Fruit fly (Drosophila melanogaster) ovary, adult (tissue): Measurements from ENCODE around the gene Sf3a2.

ENCODE experiments used
- CG17801 ChIP-seq: fragments of 200-800 bp; optimal IDR thresholded peaks from 2 replicates; lab custom pipeline; 2019; ENCODE audit warnings: missing biosample characterization, mild to moderate bottlenecking, missing genetic modification characterization, moderate library complexity; ENCODE audit not compliant: partially characterized antibody

The Sf3a2 gene

DNA sequence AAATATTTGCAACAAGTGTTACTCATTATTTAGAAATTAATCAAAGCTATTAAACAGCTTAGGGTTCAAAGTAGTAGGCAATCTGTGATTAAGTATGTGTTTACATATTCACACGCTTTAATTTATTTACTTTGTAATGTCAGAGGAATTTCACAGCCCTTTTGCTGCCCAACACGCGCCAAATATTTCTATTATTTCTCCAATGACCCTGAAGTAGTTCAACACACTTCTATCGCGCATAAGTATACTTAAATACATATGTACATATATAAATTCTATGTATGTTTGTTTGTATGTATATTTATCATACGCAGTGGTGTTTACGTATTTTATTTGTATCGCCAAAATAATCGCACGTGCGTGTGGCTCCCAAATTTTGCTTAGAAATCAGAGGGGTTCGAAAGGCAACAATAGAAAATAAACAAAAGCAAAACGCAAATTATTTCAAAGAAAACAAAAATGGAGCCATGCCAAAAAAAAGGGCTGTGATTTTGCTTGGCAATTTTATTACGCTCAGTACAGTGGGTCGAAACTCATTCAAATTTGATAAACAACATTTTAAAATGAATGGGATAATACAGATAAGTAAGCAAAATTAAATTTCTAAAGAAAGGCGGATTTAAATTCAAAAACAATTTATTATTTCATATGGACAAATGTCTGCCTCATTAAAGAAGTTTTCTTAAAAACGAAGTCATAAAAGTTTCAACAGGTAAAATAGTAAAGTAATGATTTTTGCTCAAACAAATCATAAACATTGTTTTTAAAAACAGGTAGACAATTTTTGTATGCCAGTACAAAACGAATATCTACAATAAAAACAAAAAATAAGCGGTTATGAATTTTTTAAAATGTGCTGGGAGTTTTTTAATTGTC lies 10.4 kb downstream of the Sf3a2 start:
- no peak for TF ChIP-seq CG17801 (GFP tag; lab: Kevin White, UChicago)

DNA sequence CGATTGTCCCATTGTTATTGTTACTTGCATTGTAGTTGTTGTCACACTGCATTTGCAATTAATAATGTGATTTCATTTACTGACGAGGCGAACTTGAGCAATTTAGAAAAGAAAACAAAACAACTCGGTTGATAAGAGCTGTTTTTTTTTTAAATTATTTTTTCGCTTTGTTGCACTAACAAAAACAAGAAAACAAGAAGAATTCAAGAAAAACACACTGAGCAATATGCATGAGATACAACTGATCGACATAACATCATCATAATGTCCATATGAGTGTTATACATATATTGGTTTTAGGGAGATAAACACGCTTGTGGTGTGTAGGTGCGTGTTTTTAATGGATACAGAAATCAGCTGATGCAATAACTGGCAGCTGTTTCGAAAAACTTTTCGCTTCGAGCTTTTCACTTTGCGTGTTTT lies 11.4 kb downstream of the Sf3a2 start:
- peak; percentile 44 for TF ChIP-seq CG17801 (GFP tag; lab: Kevin White, UChicago)

DNA sequence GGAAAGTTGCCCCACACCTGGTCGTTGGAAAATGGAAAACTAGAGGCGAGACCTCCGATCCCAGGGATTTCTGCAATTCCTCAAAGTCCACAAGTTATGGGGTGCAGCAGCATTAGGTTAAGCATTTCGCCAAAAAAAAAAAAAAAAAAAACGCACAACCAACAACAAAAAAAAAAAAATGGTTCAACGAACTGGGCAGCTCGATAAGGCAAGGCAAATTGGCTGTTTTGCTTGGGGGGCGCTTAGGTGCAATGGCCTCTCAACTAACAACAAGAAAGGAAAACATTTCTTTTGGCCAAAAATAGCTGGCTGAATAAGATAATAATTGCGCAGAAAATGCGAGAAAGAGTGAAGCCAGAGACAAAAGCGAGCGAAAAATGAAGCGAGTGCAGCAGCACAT lies 13.7 kb downstream of the Sf3a2 start:
- TF ChIP-seq CG17801 (GFP tag; lab: Kevin White, UChicago): no peak

DNA sequence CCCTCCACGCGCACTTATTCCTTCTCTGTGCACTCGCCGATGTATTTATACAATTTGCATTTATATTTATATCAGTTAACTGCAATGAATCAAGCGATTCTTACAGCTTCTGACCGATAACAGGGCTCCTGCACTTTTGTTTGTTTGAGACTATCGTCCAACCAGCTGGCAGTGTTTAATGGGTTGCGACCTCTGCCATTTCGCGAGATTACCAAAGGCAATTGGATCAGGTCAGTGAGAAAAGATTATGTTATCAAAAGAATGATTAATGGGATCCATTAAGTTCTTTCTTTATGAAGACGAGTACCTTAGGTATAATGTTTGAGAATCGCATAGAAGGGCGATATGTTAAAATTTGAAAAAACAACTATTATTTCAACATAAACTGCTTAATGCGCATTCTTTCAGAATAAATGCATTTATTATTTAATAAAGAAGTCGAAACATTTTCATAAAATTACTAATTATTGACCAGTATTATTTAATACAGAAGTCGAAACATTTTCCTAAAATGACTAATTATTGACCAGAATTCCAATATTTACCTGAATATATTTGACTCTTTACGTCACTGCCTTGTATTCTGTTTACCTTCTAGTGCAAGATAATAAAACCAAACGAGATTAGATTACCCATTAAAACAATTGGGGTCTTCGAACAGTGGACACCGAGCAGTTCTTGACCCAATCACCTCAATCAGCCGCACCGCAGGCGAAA lies 14.2 kb downstream of the Sf3a2 start:
- TF ChIP-seq CG17801 (GFP tag; lab: Kevin White, UChicago): no peak

DNA sequence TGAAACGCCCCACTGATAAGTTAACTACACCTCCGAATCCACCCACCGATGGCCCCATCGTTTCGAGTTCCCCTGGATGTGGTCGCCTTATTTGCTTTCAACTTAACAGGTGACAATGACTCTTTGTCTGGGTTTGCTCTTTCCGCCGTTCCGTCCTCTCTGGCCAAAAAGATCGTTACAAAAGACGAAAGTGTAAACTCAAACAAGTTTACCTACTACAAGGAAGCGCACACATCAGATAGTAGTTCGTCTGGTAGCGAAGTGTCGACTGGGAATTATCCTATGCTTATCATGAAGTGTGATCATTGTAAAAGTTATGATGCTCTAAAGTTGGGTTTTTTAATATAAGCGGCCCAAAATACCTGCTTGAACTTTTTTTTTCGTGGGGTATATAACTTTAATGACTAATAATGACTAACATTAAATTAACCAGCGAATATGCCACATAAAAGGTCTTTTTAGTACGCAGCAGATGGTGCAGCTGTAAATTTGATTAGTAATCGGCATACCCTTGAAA lies 15.0 kb downstream of the Sf3a2 start:
- TF ChIP-seq CG17801 (GFP tag; lab: Kevin White, UChicago): no peak

DNA sequence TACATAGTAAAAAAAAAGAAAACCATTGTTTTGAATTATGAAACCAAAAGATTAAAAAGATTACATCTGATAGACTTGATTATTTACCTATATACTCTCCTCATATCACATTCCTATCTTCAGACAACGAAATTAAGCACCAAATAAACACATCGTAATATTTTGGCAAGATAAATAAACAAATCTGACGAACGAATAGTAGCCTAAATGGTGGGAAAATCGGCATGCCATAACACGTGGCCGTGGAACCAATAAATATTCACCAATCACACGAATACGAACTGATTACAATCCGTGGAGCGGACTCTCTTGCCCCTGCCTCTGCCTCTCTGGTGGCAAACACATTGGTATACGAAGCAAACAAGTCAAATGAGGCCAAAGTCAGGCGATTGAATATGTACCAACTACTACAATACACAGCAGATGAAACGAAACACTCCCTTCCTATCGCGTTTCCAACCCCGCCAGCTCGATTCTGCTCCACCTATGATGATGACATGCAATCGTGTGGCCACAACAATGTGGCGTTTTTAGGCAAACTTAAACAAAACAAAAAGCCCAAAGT lies 17.7 kb downstream of the Sf3a2 start:
- TF ChIP-seq CG17801 (GFP tag; lab: Kevin White, UChicago): no peak

DNA sequence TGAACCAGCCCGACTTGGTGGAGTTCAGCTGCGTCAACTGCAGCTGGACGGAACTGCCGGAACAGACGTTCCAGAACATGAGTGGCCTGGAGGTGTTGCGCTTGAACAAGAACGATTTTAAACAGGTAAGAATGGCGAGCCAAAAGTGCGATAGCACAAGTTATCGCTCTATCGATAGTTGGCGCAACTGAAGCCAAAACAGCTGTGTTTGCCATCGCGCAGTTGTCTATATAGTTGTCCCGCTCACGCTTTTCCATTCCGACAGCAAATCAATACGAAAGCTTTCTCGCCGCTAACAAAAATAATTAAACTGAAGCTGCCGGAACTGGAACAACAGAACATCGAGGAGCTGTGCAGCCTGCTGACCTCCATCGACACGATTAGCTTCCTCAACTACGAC lies 19.3 kb downstream of the Sf3a2 start:
- peak; percentile 28 for TF ChIP-seq CG17801 (GFP tag; lab: Kevin White, UChicago)

DNA sequence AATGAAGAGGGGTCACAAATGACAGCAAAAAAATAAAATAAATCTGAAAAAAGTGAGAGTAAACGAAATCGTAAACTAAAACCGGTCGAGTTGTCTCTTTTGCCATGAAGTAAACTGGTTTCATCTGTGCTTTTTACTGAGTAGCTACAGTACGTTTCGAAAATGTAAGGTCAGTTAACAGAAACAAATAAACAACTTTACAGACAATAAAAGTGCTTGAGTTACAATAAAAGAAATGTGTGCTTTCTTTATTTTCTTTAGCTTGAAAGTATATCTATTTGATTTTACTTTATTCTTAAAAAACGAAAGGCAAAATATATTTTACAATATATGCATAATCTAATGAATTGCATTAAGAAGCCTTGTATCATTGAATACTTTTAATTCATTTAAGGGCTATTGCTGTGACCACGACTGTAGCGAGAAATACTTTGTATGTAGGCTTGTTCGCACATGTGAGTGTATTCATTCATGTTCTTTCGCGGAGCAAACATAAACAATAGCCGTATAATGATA lies 20.8 kb downstream of the Sf3a2 start:
- TF ChIP-seq CG17801 (GFP tag; lab: Kevin White, UChicago): peak; percentile 51

DNA sequence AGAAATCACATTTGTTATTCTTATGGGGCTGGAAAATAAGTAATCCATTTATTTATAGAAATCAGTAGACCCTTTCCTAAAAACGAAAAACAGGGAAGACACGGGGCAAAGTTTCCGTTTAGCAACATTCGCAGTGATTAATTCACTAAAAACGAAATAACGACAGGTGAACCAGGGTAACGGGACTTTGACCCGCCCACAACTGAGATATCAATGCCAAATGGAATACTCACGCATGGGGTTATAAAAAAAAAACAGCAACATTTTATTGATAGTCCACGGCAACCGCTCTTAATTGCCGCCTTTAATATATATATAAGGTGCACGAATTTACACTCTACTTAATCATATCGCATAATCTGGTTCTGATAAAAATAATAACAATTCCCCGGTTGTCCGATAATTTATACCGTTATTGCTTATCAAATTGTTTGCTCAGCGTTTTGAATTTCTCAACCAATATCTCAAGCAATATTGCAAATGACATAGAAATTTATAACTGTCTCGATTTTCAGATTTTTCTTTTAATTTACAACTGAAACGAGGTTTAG lies 22.1 kb downstream of the Sf3a2 start:
- TF ChIP-seq CG17801 (GFP tag; lab: Kevin White, UChicago): no peak

DNA sequence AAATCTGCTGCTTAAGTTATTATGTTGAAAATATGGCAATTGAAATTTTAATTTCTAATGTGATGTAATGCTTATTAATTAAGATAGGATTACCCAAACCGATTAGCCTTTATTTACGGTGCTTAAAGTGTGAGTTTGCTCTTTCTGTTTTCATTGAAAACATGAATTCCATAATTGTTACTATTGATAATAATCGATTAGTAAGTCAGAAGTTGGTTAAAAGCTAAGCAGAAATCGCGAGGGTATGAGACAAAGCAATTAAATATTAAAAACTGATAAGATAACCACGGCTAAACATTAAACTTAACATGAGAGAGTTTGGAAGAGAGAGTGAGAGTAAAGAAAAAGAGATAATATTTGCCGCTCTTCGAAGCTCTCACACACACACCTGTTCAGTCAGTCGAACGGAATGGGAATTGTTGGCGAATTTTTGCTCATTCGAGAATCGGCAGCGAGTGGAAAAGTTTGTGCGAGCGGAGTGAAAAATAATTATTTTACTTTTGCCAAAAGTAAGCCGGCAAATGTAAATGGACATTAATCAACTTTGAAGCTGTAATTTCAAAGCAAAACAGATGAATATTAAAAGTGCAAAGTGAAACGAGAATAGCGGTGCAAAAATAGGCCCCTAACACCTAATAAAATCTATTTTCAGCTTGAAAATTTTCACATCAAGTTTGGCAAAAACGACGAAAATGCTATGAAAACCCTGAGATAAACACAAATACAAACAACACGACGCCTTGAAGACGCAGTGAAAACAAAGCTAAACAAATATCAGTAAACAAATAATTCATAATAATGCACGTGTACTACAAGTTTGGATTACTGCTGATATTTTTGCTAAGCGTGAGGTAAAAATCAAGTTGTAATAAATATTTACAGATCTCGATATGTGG lies 22.8 kb downstream of the Sf3a2 start:
- no peak for TF ChIP-seq CG17801 (GFP tag; lab: Kevin White, UChicago)

DNA sequence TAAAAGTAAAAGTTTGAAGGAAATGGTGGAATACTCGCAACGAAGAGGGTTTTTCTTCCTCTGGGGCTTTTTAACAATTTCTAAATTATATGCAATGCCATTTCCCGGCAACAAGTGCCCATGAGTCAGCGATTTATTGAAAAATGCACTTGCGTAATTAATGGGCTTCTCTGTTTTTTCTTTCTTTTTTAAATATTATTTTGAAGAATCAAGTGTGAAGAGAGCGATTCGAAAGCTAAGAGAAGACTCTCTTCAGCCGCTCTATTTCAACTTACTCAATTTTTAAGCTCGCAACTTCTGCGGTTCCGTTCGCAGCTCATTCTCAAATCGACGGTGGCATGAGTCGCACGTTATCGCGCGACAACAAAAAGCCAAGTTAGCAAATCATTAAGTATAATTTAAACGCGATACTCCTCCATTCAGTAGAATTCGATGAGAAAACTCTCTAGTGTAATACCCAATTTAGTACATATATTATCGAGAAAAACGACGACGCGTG lies 23.9 kb downstream of the Sf3a2 start, which contains the start of gene CG42709:
CG42709 (plus strand) TSS at position 318 of the 499 bp plus-strand sequence.
- peak; percentile 76 for TF ChIP-seq CG17801 (GFP tag; lab: Kevin White, UChicago)

DNA sequence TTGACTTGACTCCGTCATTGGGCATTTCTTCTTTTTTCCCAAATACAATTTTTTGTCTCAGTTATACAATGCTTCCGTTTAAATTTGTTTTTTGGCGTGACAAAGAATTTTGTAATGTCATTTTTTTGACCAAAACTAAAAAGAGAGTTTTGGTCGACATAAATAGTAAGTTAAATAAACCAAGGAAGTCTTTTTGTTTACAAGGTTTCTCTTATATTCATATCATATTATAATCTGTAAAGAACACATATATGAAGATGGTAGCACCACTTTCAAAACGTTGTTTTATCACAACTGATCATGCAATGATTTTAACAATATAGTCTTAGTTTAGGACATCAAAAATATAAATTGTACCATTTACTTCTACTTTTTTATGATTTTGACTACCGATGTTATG lies 32.8 kb downstream of the Sf3a2 start, which contains the start of the genes CG10969 and CG17666:
CG10969 (minus strand) TSS at position 101 of the 400 bp plus-strand sequence.
CG17666 (plus strand) TSS at position 329 of the 400 bp plus-strand sequence.
- TF ChIP-seq CG17801 (GFP tag; lab: Kevin White, UChicago): no peak

DNA sequence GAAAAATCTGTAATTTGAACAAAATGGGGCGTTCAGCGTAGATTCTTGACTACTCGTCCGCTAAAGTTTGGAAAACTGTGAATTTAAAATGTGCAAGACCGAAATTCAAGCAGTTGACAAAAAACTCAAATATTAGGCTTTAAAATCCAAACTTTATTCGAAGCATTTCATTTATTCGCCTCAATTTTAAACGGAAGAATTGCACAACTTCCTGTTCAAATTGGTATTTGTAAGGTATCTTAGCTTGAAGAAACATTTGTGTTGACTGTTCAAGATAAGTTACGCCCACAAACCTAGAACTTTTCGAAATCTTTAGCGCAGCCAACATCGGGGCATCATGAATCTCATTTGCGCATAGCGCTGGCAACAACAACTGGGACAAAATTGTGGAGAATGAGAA lies 35.2 kb downstream of the Sf3a2 start, which contains the start of gene CG32106:
CG32106 (minus strand) TSS at position 101 of the 400 bp plus-strand sequence.
- no peak for TF ChIP-seq CG17801 (GFP tag; lab: Kevin White, UChicago)
